Worm (Caenorhabditis elegans) whole organism, L4 larva: ENCODE measurements around the gene pfk-1.1.

Source experiments
- R02D3.7 ChIP-seq: fragments of 150-350 bp; sonication (generic microtip); optimal IDR thresholded peaks from 3 replicates; lab custom pipeline; 2014; ENCODE audit warnings: missing biosample characterization, missing genetic modification characterization
- dmd-8 ChIP-seq: fragments of 200-800 bp; sonication (Bioruptor generic); IDR thresholded peaks from 2 replicates; pipeline ENCODE4 v1.3.6; 2022; ENCODE audit warnings: missing genetic modification characterization, missing compliant biosample characterization
- egl-27 ChIP-seq: sonication (generic microtip); optimal IDR thresholded peaks from 3 replicates; lab custom pipeline; 2017; ENCODE audit warnings: missing biosample characterization, missing genetic modification reagents, missing genetic modification characterization
- lsy-2 ChIP-seq, 2 experiments: fragments of 150-350 bp in 1 of 2; sonication (generic microtip) in 1 of 2; optimal IDR thresholded peaks; 2 replicates each; lab custom pipeline; 2014 to 2017; ENCODE audit warnings: missing biosample characterization in 2 of 2, missing genetic modification characterization in 2 of 2
- mdl-1 ChIP-seq, 2 experiments: fragments of 150-350 bp in 1 of 2; sonication (generic microtip) in 1 of 2; optimal IDR thresholded peaks; 2 replicates each; lab custom pipeline; 2014 to 2017; ENCODE audit warnings: missing biosample characterization in 2 of 2, missing genetic modification characterization in 2 of 2
- nhr-76 ChIP-seq: fragments of 150-350 bp; optimal IDR thresholded peaks from 2 replicates; lab custom pipeline; 2014; ENCODE audit warnings: missing biosample characterization, missing genetic modification characterization
- nhr-77 ChIP-seq: fragments of 150-350 bp; optimal IDR thresholded peaks from 2 replicates; lab custom pipeline; 2014; ENCODE audit warnings: missing biosample characterization, missing genetic modification characterization
- snpc-1.2 ChIP-seq: fragments of 200-800 bp; sonication (Bioruptor generic); IDR thresholded peaks from 2 replicates; pipeline ENCODE4 v1.3.6; 2022; ENCODE audit warnings: missing genetic modification reagents, missing genetic modification characterization, missing compliant biosample characterization
- spr-3 ChIP-seq: fragments of 200-800 bp; sonication (Bioruptor generic); optimal IDR thresholded peaks from 2 replicates; lab custom pipeline; 2018; ENCODE audit warnings: mild to moderate bottlenecking, missing genetic modification characterization, missing compliant biosample characterization
- tag-97 ChIP-seq: fragments of 200-800 bp; sonication (Bioruptor generic); IDR thresholded peaks from 2 replicates; pipeline ENCODE4 v1.3.6; 2022; ENCODE audit warnings: missing genetic modification characterization, missing compliant biosample characterization
- unc-39 ChIP-seq: sonication (generic microtip); optimal IDR thresholded peaks from 2 replicates; lab custom pipeline; 2017; ENCODE audit warnings: missing biosample characterization, missing genetic modification characterization
- zfp-2 ChIP-seq: sonication (generic microtip); optimal IDR thresholded peaks from 2 replicates; lab custom pipeline; 2016; ENCODE audit warnings: mild to moderate bottlenecking, missing genetic modification characterization, missing compliant biosample characterization

DNA sequence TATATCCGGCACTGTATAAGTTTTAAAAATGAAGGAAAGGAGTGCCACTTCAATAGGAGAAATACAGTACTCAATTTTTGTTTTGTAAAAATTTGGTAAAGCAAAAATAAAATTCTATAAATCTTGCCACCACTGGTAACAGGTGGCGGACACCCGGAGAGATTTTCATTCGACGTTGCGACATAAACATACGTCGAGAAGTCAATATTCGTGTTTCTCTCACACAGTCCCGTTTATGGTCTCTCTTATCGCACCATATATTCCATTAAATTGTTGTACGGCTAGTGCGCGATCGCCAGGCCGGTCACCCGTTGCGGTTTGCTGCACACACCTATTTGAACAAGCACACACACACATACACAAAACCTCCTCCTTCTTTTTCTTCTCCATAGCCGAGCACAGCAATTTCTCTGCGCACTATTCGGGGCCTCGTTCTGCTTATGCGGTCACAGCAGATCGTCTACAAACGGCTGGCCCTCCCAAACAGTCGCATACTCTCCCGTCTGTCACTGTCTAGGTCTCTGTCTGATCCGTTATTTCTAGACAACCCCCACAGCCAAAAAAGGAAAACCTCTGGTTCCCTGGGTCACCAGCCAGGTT, 39.7 kb upstream of the pfk-1.1 start:
- TF ChIP-seq mdl-1 (tag; optimal IDR thresholded peaks at IDR 0.05; lab: Kevin White, UChicago) = no peak
- no peak for TF ChIP-seq lsy-2 (tag; optimal IDR thresholded peaks at IDR 0.05; lab: Kevin White, UChicago)
- TF ChIP-seq nhr-76 (tag; lab: Kevin White, UChicago) = no peak
- TF ChIP-seq nhr-77 (tag; lab: Kevin White, UChicago) = no peak
- TF ChIP-seq spr-3 = no peak
- no peak for TF ChIP-seq R02D3.7 (tag; lab: Kevin White, UChicago)
- no peak for TF ChIP-seq dmd-8 (GFP tag; lab: Robert Waterston, UW)
- no peak for TF ChIP-seq zfp-2 (tag; lab: Kevin White, UChicago)
- no peak for TF ChIP-seq tag-97 (GFP tag; lab: Robert Waterston, UW)
- TF ChIP-seq snpc-1.2 (GFP tag; lab: Robert Waterston, UW) = no peak
- TF ChIP-seq unc-39 = no peak
- no peak for TF ChIP-seq egl-27 (tag; lab: Kevin White, UChicago)
